Worm (Caenorhabditis elegans): ENCODE results near the gene C50H2.4.

Gene C50H2.4

DNA sequence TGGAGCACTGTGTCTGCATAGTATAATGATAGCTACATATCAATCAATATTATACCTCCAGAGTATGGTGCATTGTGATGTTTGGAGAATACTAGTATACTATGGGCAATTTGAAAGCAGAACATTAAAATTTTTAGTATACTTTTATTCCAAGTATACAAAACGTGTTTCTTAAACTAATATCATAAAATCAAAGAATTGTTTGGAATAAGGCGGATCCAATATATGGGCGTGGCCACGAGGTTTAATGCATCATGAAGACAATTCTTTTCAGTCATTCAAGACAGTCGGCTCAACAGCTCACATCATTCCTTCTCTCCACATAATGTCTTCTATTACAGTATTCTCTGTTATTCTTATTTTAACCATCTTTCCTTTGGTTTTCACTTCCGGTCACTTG is 36.9 kb upstream of the C50H2.4 start, which contains the start of gene sdz-31:
sdz-31 (plus strand) TSS at position 301 of the 400 bp plus-strand sequence.
- TF ChIP-seq unc-42 (tag; optimal IDR thresholded peaks at IDR 0.05) = no peak
- no peak for TF ChIP-seq ceh-9 (tag; optimal IDR thresholded peaks at IDR 0.05)
- TF ChIP-seq pros-1 (tag; optimal IDR thresholded peaks at IDR 0.05) = no peak
- no peak for TF ChIP-seq Y22D7AL.16 (tag; optimal IDR thresholded peaks at IDR 0.05)
- no peak for TF ChIP-seq ceh-22 (tag; optimal IDR thresholded peaks at IDR 0.05)
- no peak for TF ChIP-seq ztf-16 (tag; optimal IDR thresholded peaks at IDR 0.05)
- no peak for TF ChIP-seq C38D4.7 (GFP tag; optimal IDR thresholded peaks at IDR 0.05)

DNA sequence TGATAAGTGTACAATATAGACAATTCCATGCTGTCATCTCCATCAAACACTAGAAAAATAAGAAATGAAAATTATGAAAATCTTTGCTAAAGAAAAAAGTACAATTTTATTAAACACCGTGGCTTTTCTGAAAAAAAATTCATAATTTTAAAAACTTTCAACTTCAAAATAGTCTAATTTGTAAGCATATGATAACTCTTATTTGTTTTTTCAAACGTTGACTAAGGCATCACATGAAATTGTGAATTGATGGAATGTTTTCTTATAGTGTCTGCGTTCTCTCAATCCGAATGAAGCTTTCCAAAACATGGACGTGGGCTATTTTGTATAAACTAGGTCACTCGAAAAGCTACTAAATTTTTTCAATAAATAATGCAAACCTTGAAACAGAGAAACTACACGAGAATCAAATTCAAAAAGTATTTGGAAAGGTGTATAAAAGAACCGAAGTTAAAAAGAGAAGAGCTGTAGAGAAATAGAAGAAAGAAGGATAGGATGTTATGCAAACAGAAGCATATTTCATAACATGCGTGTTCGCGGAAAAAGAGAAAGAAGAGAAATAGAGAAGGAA is 30.8 kb upstream of the C50H2.4 start, which contains the start of gene clp-9:
clp-9 (minus strand) TSS at position 51 of the 571 bp plus-strand sequence.
- TF ChIP-seq npax-4 (tag; optimal IDR thresholded peaks at IDR 0.05) = no peak
- no peak for TF ChIP-seq elt-4 (tag; optimal IDR thresholded peaks at IDR 0.05)
- no peak for TF ChIP-seq ceh-30 (tag; optimal IDR thresholded peaks at IDR 0.05)
- no peak for TF ChIP-seq hlh-8 (tag; optimal IDR thresholded peaks at IDR 0.05)
- no peak for TF ChIP-seq hlh-6 (tag; optimal IDR thresholded peaks at IDR 0.05)
- no peak for TF ChIP-seq unc-86 (tag; optimal IDR thresholded peaks at IDR 0.05)
- TF ChIP-seq hlh-30 (tag; optimal IDR thresholded peaks at IDR 0.05; ENCODE audit: insufficient read depth) = no peak
- no peak for TF ChIP-seq K02D7.2 (tag; optimal IDR thresholded peaks at IDR 0.05)
- no peak for TF ChIP-seq fkh-10 (GFP tag; optimal IDR thresholded peaks at IDR 0.05)
- no peak for TF ChIP-seq ceh-18 (tag; optimal IDR thresholded peaks at IDR 0.05)
- TF ChIP-seq elt-2 (tag; optimal IDR thresholded peaks at IDR 0.05) = no peak
- no peak for TF ChIP-seq ceh-45 (GFP tag; IDR thresholded peaks at IDR 0.05)

DNA sequence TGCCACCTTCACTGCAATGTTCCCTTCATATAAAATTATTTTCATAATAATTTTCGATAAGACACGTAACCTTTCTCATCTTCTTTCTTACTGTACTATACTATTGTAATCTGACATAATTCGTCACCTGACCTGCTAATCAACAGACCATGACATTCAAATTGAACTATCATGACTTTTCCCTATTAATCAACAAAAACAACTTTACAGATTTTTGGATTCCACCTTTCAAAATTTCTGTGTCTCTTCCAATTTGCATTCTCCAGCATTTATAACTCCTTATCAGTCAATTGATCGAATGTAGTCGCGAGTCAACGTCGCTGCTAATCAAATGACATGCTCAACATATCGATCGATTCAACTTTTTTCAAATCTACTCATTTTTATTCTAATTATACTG is 27.1 kb upstream of the C50H2.4 start, which contains the start of gene fshr-1:
fshr-1 (plus strand) TSS at position 209 of the 400 bp plus-strand sequence.
- TF ChIP-seq elt-2 (tag; optimal IDR thresholded peaks at IDR 0.05) (peak; percentile 9), zip-5 (tag; optimal IDR thresholded peaks at IDR 0.05) (no peak), sox-4 (tag; optimal IDR thresholded peaks at IDR 0.05) (no peak), ceh-24 (tag; optimal IDR thresholded peaks at IDR 0.05) (no peak), pat-9 (tag; optimal IDR thresholded peaks at IDR 0.05) (no peak)

DNA sequence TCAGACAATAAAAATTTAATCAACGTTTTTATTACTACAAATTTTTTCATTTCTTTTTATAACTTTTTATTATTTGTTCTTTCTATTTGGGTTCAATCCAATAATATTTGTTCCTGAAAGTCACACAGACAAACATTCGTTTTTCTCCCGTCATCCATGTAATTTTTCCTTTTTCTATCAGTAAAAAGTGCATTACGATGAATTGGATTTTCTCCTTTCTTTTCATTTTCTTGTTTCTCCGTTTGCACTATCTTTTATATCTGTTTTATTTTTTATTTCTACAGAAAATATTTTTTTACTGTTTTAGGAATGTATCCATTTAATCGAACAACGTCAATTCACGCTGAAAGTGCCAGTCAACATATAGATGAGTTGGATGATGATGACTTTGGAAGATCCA is 17.5 kb upstream of the C50H2.4 start, which contains the start of gene egl-47:
egl-47 (plus strand) TSS at position 301 of the 400 bp plus-strand sequence.
- TF ChIP-seq nhr-11 (tag; optimal IDR thresholded peaks at IDR 0.05) = no peak
- no peak for TF ChIP-seq mec-3 (tag; optimal IDR thresholded peaks at IDR 0.05; ENCODE audit: borderline replicate concordance)
- TF ChIP-seq hlh-15 (tag; optimal IDR thresholded peaks at IDR 0.05) = no peak
- no peak for TF ChIP-seq ceh-48 (tag; optimal IDR thresholded peaks at IDR 0.05)
- TF ChIP-seq lim-6 (tag; optimal IDR thresholded peaks at IDR 0.05) = no peak

DNA sequence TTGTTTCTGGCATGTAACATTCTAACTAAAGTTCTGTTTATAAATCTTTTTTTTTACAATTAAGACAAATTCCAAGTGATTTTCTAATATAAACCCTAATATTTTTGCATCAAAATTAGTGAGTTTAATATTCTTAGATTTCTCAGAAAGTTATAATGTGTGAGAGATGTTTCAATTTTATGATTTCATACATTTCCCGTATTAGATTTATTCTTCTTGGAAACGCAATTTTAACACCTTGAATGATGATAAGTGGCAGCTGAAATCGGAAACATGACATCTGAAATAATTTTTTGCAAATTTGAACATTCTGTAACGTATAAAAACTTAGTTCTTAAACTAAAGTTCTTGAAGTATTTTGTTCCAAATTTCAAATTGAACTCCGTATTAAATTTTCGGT is 15.6 kb upstream of the C50H2.4 start:
- no peak for TF ChIP-seq odd-2 (tag; optimal IDR thresholded peaks at IDR 0.05)
- no peak for TF ChIP-seq hlh-6 (tag; optimal IDR thresholded peaks at IDR 0.05)
- TF ChIP-seq pha-4 (tag; optimal IDR thresholded peaks at IDR 0.05) = no peak
- no peak for TF ChIP-seq ceh-22 (tag; optimal IDR thresholded peaks at IDR 0.05)
- TF ChIP-seq ceh-9 (tag; optimal IDR thresholded peaks at IDR 0.05) = no peak
- no peak for TF ChIP-seq dve-1 (tag; optimal IDR thresholded peaks at IDR 0.05)
- TF ChIP-seq unc-86 (tag; optimal IDR thresholded peaks at IDR 0.05) = no peak
- TF ChIP-seq Y22D7AL.16 (tag; optimal IDR thresholded peaks at IDR 0.05) = no peak
- TF ChIP-seq rnt-1 (tag; optimal IDR thresholded peaks at IDR 0.05) = no peak
- TF ChIP-seq ceh-31 (tag; optimal IDR thresholded peaks at IDR 0.05) = no peak
- no peak for TF ChIP-seq lin-11 (tag; optimal IDR thresholded peaks at IDR 0.05)
